Worm (Caenorhabditis elegans): ENCODE data around the gene cest-4.

- TF ChIP-seq tra-4 (tag; optimal IDR thresholded peaks at IDR 0.05) (no peak), ama-1 (optimal IDR thresholded peaks at IDR 0.05) (no peak), F13C5.2 (tag; optimal IDR thresholded peaks at IDR 0.05) (no peak), flt-1 (GFP tag; IDR thresholded peaks at IDR 0.05) (no peak), B0310.2 (tag; optimal IDR thresholded peaks at IDR 0.05) (no peak), aly-1 (tag; optimal IDR thresholded peaks at IDR 0.05) (no peak), hmg-4 (GFP tag; optimal IDR thresholded peaks at IDR 0.05) (no peak), tbx-37 (GFP tag; conservative IDR thresholded peaks at IDR 0.05) (no peak), hnd-1 (tag; optimal IDR thresholded peaks at IDR 0.05) (no peak), hmbx-1 (tag; optimal IDR thresholded peaks at IDR 0.05) (no peak), ceh-36 (tag; optimal IDR thresholded peaks at IDR 0.05) (no peak), tbx-11 (GFP tag; IDR thresholded peaks at IDR 0.05) (no peak), sea-1 (GFP tag; conservative IDR thresholded peaks at IDR 0.05) (no peak)
Observed at ce11 chrIV:6818369-6818768, 16.2 kb upstream of the cest-4 start, which contains the start of gene C17H12.8.
